Worm (Caenorhabditis elegans) whole organism, L4/young adult: Measurements from ENCODE around the gene nuo-3.

Experiments
- W03F9.2 ChIP-seq: fragments of 150-350 bp; optimal IDR thresholded peaks from 2 replicates; lab custom pipeline; 2014; ENCODE audit warnings: missing biosample characterization, missing genetic modification characterization
- dao-5 ChIP-seq: sonication (generic microtip); optimal IDR thresholded peaks from 2 replicates; lab custom pipeline; 2016; ENCODE audit warnings: missing genotype, missing genetic modification characterization, moderate library complexity, missing compliant biosample characterization
- him-1 ChIP-seq: sonication (generic microtip); optimal IDR thresholded peaks from 2 replicates; lab custom pipeline; 2016; ENCODE audit warnings: missing genotype, missing genetic modification reagents, missing genetic modification characterization, missing compliant biosample characterization

The nuo-3 gene

DNA sequence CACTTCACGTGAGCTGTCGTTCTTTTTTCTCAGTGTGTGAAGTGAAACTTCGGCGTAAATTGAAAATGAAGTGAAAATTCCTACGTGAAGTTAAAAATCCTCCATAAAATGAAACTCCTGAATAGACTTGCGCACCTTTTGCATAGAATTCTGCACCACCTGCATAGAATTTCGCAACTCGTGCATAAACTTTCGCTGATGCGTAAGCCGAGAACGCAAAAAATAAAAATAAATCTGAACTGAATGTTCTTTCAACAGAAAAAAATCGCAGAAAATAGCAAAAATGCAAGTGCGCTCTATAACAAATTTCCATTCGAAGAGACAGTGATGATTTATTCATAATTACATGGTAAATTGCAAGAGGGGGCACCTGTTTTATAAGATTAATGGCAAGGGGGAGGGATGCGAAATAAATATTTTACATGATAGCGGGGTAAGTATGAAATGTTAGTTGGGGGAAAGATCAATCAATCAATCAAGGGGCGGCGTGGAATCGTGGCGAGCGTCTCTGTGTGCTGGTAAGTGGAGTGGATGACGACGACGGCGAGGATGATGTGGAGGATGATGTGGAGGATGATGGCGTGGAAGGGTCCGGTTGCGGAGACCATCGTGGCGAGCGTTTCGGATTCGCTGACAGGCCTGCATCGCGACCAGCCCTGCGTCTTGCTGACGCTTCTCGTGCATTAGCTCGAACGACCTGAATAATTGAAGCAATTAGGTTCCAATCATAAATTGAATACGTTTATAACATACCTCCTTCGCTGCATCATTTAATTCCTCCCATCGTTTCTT lies 23.9 kb downstream of the nuo-3 start, which contains the start of gene Y57G11C.36:
Gene Y57G11C.36, minus strand, starts transcription at position 502 of the 792 bp plus-strand sequence.
- no peak for TF ChIP-seq dao-5
- no peak for TF ChIP-seq him-1 (tag; lab: Kevin White, UChicago)
- no peak for TF ChIP-seq W03F9.2 (tag; lab: Kevin White, UChicago)

DNA sequence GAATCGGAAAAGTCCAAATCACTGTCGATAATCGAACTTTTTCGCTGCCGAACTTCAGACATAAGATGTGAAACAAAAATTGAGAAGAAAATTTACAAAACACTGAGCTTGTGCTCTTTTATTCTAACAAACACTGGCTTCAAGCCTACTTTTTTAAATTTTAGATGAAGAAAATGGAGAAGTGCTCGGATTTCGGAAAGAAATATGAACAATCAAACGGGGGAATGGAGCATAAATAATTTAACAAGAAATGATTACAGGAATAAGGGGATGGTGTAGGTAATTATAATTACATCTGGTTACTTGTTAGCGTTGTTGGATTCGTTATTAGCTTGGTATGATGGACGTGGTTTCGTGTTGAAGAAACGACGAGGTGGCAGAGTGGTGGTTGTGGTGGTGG lies 26.0 kb downstream of the nuo-3 start, which contains the start of gene degl-1:
Gene degl-1, minus strand, starts transcription at position 101 of the 400 bp plus-strand sequence.
- no peak for TF ChIP-seq him-1 (tag; lab: Kevin White, UChicago)
- TF ChIP-seq W03F9.2 (tag; lab: Kevin White, UChicago), result no peak
- no peak for TF ChIP-seq dao-5

DNA sequence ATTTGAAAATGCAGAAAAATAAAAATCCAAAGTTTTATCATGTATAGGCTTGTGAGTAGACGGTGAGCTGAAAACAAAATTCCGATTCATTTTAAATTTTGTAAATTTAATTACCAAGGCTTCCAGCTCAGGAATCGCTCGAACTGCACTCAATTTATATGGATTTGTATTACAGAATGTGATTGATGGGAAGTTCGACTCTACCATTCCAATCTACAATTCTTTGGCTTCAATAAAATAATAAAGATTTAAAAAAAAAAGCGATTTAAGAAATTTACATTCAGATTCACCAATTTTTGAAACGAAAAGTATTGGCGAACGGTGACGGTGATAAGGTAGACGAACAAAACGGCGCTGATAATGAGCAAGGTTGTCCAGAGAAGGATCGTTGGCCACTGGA lies 26.7 kb downstream of the nuo-3 start:
- TF ChIP-seq him-1 (tag; lab: Kevin White, UChicago), result no peak
- no peak for TF ChIP-seq dao-5
- no peak for TF ChIP-seq W03F9.2 (tag; lab: Kevin White, UChicago)

DNA sequence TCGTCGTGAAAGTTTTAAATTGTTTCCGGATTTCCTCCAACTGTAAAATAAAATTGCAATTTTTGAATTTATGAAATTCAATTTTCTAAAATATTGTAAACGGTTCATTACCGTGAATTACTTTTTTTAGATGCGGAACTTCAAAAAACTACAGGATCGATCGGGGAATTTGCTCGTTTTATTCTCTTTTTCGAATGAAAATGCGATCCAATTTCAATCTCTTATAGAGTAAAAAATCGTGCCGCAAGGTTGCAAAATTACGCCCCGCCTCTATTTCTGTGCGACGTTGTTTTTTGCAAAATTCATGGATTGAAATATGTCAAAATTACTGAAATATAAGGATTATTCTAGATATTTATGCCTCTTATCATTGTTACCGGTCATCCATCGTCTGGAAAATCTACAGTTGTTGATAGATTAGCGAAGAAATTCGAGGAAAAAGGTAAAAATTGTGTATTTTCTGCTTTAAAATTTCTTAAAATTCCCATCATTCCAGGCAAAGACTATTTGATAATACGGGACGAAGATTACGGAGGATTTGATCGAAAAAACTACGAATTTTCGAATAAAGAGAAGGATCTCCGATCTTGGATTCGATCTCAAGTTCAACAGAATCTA lies 28.0 kb downstream of the nuo-3 start, which contains the start of gene Y57G11C.43:
Gene Y57G11C.43, plus strand, starts transcription at position 224 of the 618 bp plus-strand sequence.
- TF ChIP-seq dao-5, result no peak
- no peak for TF ChIP-seq him-1 (tag; lab: Kevin White, UChicago)
- TF ChIP-seq W03F9.2 (tag; lab: Kevin White, UChicago), result no peak

DNA sequence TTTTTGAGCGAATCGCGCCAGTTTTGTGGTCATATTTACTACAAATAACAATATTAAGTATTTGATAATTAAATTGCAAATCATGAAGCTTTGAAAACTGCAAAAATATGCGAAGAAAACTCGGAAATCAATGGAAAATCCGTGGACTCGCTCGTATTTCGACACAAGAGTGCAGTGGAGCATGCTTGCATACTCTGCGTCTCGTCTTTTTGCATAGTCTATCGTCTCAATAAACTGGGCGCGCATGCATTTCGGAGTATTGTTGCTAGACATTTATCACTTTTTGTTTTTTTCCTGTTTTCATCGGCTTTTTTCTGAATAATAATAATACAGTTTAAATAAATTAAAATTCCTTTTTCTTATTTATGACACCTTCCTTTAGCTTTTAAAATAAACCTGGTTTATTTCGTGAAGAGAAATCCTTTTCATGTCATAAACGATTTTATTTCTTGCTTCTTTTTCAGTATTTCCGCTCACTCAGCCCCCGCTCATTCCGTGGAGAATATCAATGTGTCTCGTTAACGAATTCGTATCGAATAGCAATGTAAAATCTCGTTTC lies 29.6 kb downstream of the nuo-3 start, which contains the start of the genes mrps-7 and Y57G11C.3:
Gene mrps-7, minus strand, starts transcription at position 38 of the 559 bp plus-strand sequence.
Gene Y57G11C.3, plus strand, starts transcription at position 509 of the 559 bp plus-strand sequence.
- TF ChIP-seq W03F9.2 (tag; lab: Kevin White, UChicago) (peak; percentile 89), him-1 (tag; lab: Kevin White, UChicago) (peak; percentile 41), dao-5 (no peak)

DNA sequence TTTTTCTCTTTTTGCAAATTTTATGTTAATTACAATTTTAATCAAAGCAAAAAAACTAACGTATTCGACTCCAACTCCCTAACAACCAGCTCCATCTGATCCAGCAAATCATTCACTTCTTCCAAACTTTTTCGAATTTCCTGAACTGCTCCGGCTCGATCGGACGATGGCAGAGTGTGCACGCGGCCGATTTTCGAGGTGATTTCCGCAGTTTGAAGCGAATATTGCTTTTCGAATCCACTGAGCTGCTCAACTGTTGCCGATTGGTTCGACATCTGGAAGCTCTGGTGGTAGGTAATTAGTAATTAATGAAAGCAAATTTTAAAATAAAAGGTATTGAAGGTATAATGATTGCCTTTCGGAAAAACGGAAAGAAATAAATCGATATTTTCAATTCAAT lies 31.0 kb downstream of the nuo-3 start, which contains the start of gene vti-1:
Gene vti-1, minus strand, starts transcription at position 284 of the 400 bp plus-strand sequence.
- TF ChIP-seq him-1 (tag; lab: Kevin White, UChicago) (no peak), W03F9.2 (tag; lab: Kevin White, UChicago) (no peak), dao-5 (no peak)

DNA sequence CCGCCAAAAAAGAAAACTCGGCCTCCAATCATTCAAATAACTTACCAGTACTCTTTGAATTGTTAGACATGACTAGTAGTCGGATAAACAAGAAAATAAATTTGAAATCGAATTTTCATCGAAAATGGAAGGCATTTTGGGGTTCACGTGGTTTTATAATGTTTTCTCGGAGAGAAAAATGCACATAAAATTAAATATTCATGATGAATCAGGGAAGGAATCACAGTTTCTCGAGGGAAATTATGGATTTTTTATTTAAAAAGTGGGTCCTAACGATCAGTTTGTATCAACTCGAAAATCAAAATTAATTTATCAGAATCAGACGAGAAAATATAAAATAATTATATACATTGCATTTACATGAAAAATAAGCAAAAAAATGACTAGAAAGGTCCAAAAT lies 32.0 kb downstream of the nuo-3 start, which contains the start of gene Y57G11C.5:
Gene Y57G11C.5, minus strand, starts transcription at position 101 of the 400 bp plus-strand sequence.
- TF ChIP-seq W03F9.2 (tag; lab: Kevin White, UChicago) (no peak), him-1 (tag; lab: Kevin White, UChicago) (no peak), dao-5 (no peak)

DNA sequence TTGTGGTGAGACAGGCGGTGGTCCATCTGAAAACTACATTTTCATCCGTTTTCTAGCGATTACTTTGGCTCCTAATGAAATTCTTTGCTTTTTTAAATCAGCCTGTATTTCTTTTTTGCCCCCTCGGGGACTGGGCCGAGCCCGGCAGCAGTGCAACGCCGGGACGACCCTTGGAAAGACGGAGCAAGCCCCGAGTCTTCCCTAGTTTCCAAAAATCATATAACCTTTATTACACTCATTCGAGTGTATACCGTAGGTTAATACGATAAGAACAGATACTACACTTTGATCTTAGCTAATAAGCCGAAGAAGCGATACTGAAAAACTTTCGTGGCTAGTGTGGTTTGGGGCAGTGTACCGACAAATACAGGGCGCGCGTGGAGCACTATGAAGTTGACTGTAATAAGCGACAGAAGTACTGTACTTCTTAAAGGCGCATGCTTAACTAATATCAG lies 32.6 kb downstream of the nuo-3 start:
- TF ChIP-seq dao-5 (no peak), W03F9.2 (tag; lab: Kevin White, UChicago) (peak; percentile 33)

DNA sequence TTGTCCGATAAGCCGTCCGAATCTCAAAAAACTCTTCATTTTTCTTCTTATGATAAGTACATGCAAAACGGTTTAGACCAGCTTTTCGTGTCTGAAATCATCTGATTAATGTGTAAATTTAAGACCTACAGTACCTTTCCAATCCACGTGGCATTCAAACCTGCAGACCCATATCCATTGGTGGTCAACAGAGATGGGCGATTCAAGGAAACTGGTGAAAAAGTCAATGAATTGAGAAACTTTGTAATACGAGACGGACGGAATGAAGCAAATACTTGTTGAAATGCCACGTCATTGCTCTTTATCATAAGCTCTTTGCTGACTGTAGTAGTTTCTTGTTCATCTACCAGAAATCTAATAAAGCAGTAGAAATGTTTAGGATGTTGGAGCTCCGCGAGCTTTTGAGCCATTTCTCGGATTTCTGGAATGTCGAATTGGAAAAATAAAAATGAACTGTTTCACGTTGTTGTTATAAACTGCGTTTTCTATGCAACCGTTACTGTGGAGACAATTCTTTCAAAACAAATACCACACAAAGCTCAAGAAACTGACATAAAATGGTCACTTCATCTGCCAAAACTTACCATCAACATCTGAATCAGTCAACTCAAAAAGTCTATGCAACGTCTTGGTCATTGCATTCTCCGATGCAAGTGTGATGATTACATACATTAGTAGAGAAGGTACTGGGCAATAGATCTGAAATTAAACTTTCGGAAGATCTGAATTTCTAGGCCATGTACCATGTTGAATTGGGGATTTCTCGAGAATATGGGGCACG lies 33.2 kb downstream of the nuo-3 start:
- no peak for TF ChIP-seq dao-5
- TF ChIP-seq W03F9.2 (tag; lab: Kevin White, UChicago), result no peak

DNA sequence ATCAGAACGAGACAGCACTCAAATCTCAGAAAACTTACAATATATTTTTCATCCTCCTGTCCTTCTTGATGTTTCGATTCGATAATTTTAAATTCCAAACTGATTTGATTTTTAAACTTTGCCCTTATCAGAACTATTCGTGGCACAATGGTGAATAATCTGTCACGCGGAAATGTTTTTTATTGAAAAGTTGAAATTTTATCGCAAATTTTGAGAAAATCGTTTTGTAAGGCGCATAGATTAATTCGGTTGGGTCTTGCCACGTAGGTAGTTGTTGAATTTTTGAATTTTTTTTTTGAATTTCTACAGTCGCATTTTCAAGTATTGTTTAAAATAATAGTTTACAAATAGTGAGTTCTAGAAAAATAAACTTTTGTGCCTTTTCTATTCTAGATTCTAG lies 36.5 kb downstream of the nuo-3 start, which contains the start of gene ptp-5.2:
Gene ptp-5.2, minus strand, starts transcription at position 101 of the 400 bp plus-strand sequence.
- TF ChIP-seq him-1 (tag; lab: Kevin White, UChicago) (no peak), W03F9.2 (tag; lab: Kevin White, UChicago) (no peak)

DNA sequence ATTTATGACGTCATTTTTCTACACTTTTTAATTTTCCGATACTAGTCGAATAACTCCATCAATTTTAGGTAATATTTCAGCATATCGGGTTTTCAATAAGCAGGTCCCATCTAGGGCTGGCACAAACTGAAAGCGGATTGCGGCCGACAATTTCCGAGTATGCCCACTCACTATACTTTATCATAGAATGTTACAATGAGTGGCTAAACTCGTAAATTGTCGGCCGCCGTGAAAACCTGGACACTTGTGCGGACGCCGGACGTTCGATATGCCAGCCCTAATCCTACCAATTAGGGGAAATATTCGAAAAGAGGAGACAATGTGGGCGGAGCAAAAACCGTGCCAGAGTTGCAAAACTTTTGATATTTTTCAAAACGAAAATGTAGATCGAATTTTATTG lies 37.7 kb downstream of the nuo-3 start:
- no peak for TF ChIP-seq him-1 (tag; lab: Kevin White, UChicago)

DNA sequence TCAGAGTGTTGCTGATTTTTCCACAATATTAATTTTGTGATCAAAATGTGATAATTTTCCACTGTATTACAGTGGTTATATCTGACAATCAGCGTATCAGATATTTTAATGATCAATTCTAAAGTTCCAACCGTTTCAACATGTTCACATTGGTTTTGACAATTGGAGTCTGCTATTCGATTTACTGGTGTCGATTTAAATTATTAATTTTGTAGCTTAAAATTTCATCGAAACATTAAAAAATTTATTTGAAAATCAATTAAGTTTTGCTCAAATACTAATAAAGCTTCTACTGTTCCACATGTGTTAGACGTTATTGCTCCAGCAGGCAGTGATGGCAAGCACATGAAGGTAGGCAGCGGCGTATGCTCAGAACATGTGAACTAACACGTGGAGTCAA lies 39.6 kb downstream of the nuo-3 start:
- no peak for TF ChIP-seq W03F9.2 (tag; lab: Kevin White, UChicago)
- no peak for TF ChIP-seq dao-5
- no peak for TF ChIP-seq him-1 (tag; lab: Kevin White, UChicago)

DNA sequence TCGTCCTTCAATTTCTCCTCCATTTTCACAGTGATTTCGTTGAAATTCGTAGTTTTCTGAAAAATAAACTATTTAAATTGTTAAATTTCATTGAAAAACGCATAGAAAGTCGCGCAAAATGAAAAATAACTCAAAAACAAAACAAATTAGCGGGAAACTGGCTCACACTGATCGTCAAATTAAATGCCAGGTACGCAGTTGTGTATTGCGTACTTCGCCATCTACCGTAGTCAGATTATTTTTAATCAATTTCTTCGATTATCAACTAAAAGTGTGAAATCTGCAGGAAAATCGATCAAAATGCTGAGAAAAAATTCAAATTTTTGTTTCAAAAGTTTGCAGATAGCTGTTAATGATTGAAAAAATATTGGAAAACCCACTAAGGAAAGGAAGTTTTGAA lies 42.4 kb downstream of the nuo-3 start, which contains the start of gene Y57G11C.499:
Gene Y57G11C.499, minus strand, starts transcription at position 23 of the 400 bp plus-strand sequence.
- TF ChIP-seq dao-5 (no peak), him-1 (tag; lab: Kevin White, UChicago) (no peak), W03F9.2 (tag; lab: Kevin White, UChicago) (no peak)
